Worm (Caenorhabditis elegans): ENCODE results near the gene ZK792.5.

The ZK792.5 gene

DNA sequence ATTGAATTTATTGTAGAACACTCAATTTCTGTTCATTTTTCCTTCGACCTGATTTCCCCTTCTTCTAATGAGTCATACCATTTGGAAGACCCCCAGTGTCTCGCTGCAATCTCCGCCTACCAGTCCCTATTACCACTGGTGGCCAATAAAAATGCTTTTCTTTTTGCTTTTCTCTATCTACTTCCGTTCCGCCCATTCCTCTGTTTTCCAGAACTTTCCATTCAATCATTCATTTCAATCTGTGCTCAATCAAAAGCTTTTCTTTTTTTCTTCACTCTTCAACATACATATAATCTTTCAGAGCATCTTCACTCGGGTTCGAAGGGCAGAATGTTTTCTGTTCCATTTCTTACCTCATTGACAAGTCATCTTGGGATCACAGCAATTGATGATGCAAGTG, 14.4 kb downstream of the ZK792.5 start, which contains the start of gene inx-8:
Gene inx-8, plus strand, starts transcription at position 301 of the 400 bp plus-strand sequence.
- TF ChIP-seq ets-4 (tag; optimal IDR thresholded peaks at IDR 0.05) (no peak), pat-9 (tag; optimal IDR thresholded peaks at IDR 0.05) (no peak), fkh-6 (tag; optimal IDR thresholded peaks at IDR 0.05) (no peak), ceh-9 (tag; optimal IDR thresholded peaks at IDR 0.05) (no peak), tbx-2 (tag; optimal IDR thresholded peaks at IDR 0.05) (no peak), pqm-1 (tag; optimal IDR thresholded peaks at IDR 0.05) (no peak), T23F11.4 (GFP tag; optimal IDR thresholded peaks at IDR 0.05) (no peak), pax-1 (tag; optimal IDR thresholded peaks at IDR 0.05) (no peak), hlh-6 (tag; optimal IDR thresholded peaks at IDR 0.05) (no peak), ceh-31 (tag; optimal IDR thresholded peaks at IDR 0.05) (no peak), zip-5 (tag; optimal IDR thresholded peaks at IDR 0.05) (no peak), ceh-22 (tag; optimal IDR thresholded peaks at IDR 0.05) (no peak), unc-3 (GFP tag; conservative IDR thresholded peaks at IDR 0.05) (no peak), unc-3 (tag; optimal IDR thresholded peaks at IDR 0.05) (no peak)

ce11 chrIV:11668001-11668400, 19.9 kb downstream of the ZK792.5 start, which contains the start of gene atg-4.2:
Gene atg-4.2, plus strand, starts transcription at chrIV:11668024.
- TF ChIP-seq K09A11.1 (tag; optimal IDR thresholded peaks at IDR 0.05; ENCODE audit: insufficient read depth) (no peak), ceh-6 (GFP tag; optimal IDR thresholded peaks at IDR 0.05) (no peak), odd-2 (tag; optimal IDR thresholded peaks at IDR 0.05) (no peak), hlh-8 (tag; optimal IDR thresholded peaks at IDR 0.05) (no peak), lim-6 (tag; optimal IDR thresholded peaks at IDR 0.05) (no peak), ets-4 (tag; optimal IDR thresholded peaks at IDR 0.05) (no peak), tbx-2 (tag; optimal IDR thresholded peaks at IDR 0.05) (no peak), pha-2 (tag; optimal IDR thresholded peaks at IDR 0.05) (no peak), ceh-24 (tag; optimal IDR thresholded peaks at IDR 0.05) (no peak), ceh-48 (tag; optimal IDR thresholded peaks at IDR 0.05) (no peak), pros-1 (tag; optimal IDR thresholded peaks at IDR 0.05) (no peak), unc-55 (GFP tag; optimal IDR thresholded peaks at IDR 0.05) (no peak), pat-9 (tag; optimal IDR thresholded peaks at IDR 0.05) (no peak), gmeb-2 (tag; optimal IDR thresholded peaks at IDR 0.05) (no peak), ceh-45 (GFP tag; IDR thresholded peaks at IDR 0.05) (no peak), hlh-30 (tag; optimal IDR thresholded peaks at IDR 0.05; ENCODE audit: insufficient read depth) (no peak), ceh-22 (tag; optimal IDR thresholded peaks at IDR 0.05) (no peak)

ce11 chrIV:11665010-11665409, 22.9 kb downstream of the ZK792.5 start, which contains the start of gene ZK809.9:
Gene ZK809.9, plus strand, starts transcription at chrIV:11665310.
- TF ChIP-seq elt-2 (tag; optimal IDR thresholded peaks at IDR 0.05) (no peak), fax-1 (tag; optimal IDR thresholded peaks at IDR 0.05) (no peak), gmeb-2 (tag; optimal IDR thresholded peaks at IDR 0.05) (no peak), ceh-48 (tag; optimal IDR thresholded peaks at IDR 0.05) (no peak), unc-55 (GFP tag; optimal IDR thresholded peaks at IDR 0.05) (no peak), zip-5 (tag; optimal IDR thresholded peaks at IDR 0.05) (no peak), ceh-30 (tag; optimal IDR thresholded peaks at IDR 0.05) (no peak), dve-1 (tag; optimal IDR thresholded peaks at IDR 0.05) (no peak), ahr-1 (tag; optimal IDR thresholded peaks at IDR 0.05) (no peak), nfya-1 (tag; optimal IDR thresholded peaks at IDR 0.05) (no peak), sox-4 (tag; optimal IDR thresholded peaks at IDR 0.05) (no peak), ceh-31 (tag; optimal IDR thresholded peaks at IDR 0.05) (no peak), pag-3 (tag; optimal IDR thresholded peaks at IDR 0.05; ENCODE audit: borderline replicate concordance) (no peak), ttx-3 (tag; optimal IDR thresholded peaks at IDR 0.05) (no peak)

- no peak for TF ChIP-seq ref-2 (tag; optimal IDR thresholded peaks at IDR 0.05)
- TF ChIP-seq ama-1 (optimal IDR thresholded peaks at IDR 0.05) = no peak
- TF ChIP-seq elt-2 (tag; optimal IDR thresholded peaks at IDR 0.05) = no peak
- no peak for TF ChIP-seq hlh-8 (tag; optimal IDR thresholded peaks at IDR 0.05)
- no peak for TF ChIP-seq ceh-19 (GFP tag; optimal IDR thresholded peaks at IDR 0.05)
- no peak for TF ChIP-seq unc-42 (tag; optimal IDR thresholded peaks at IDR 0.05)
- no peak for TF ChIP-seq fkh-10 (GFP tag; optimal IDR thresholded peaks at IDR 0.05)
- no peak for TF ChIP-seq hlh-6 (tag; optimal IDR thresholded peaks at IDR 0.05)
- no peak for TF ChIP-seq unc-55 (GFP tag; optimal IDR thresholded peaks at IDR 0.05)
Measured at ce11 chrIV:11659794-11660312, 28.1 kb downstream of the ZK792.5 start, which contains the start of gene ZK792.1. Gene ZK792.1, plus strand, starts transcription at chrIV:11659844.
